Fruit fly (Drosophila melanogaster): ENCODE data around the gene Mt2.

- no peak for TF ChIP-seq CTCF (optimal IDR thresholded peaks at IDR 0.05)
- no peak for TF ChIP-seq CG8478 (optimal IDR thresholded peaks at IDR 0.05)
These were observed 16.4 kb upstream of the Mt2 start for dm6 chr2L:12079827-12080381.
